Worm (Caenorhabditis elegans): ENCODE results near the gene R04B5.7.

Gene R04B5.7

ce11 chrV:10054872-10055271 is 35.5 kb downstream of the R04B5.7 start, which contains the start of gene yif-1:
Gene yif-1 (minus strand): TSS chrV:10054913.
- TF ChIP-seq zag-1 (tag; optimal IDR thresholded peaks at IDR 0.05) (no peak), sma-9 (GFP tag; optimal IDR thresholded peaks at IDR 0.05) (no peak), sma-9 (tag; optimal IDR thresholded peaks at IDR 0.05) (no peak), ztf-1 (GFP tag; conservative IDR thresholded peaks at IDR 0.05) (no peak), lsy-2 (tag; optimal IDR thresholded peaks at IDR 0.05) (peak; percentile 14 to 90), nhr-12 (tag; optimal IDR thresholded peaks at IDR 0.05) (no peak), C34F6.9 (tag; optimal IDR thresholded peaks at IDR 0.05) (peak; percentile 47), mbf-1 (tag; optimal IDR thresholded peaks at IDR 0.05) (no peak), unc-55 (GFP tag; optimal IDR thresholded peaks at IDR 0.05) (peak; percentile 24), nhr-21 (tag; optimal IDR thresholded peaks at IDR 0.05) (no peak), elt-3 (tag; optimal IDR thresholded peaks at IDR 0.05) (no peak)

- no peak for TF ChIP-seq lin-13 (GFP tag; optimal IDR thresholded peaks at IDR 0.05)
- TF ChIP-seq lin-11 (tag; optimal IDR thresholded peaks at IDR 0.05) = no peak
- TF ChIP-seq mbf-1 (tag; optimal IDR thresholded peaks at IDR 0.05) = no peak
- TF ChIP-seq gmeb-1 (tag; optimal IDR thresholded peaks at IDR 0.05) = no peak
- TF ChIP-seq nhr-23 (tag; optimal IDR thresholded peaks at IDR 0.05) = no peak
- TF ChIP-seq crh-2 (tag; optimal IDR thresholded peaks at IDR 0.05) = no peak
- no peak for TF ChIP-seq fos-1 (tag; optimal IDR thresholded peaks at IDR 0.05)
- TF ChIP-seq C34F6.9 (tag; optimal IDR thresholded peaks at IDR 0.05) = no peak
These were observed 38.5 kb downstream of the R04B5.7 start, which contains the start of gene str-118 for ce11 chrV:10051855-10052254. Gene str-118 (plus strand): TSS chrV:10052155.

- TF ChIP-seq nhr-237 (tag; optimal IDR thresholded peaks at IDR 0.05) = no peak
- TF ChIP-seq F13H6.1 (tag; optimal IDR thresholded peaks at IDR 0.05) = no peak
- no peak for TF ChIP-seq sma-9 (GFP tag; optimal IDR thresholded peaks at IDR 0.05)
- no peak for TF ChIP-seq sma-9 (tag; optimal IDR thresholded peaks at IDR 0.05)
- TF ChIP-seq unc-55 (GFP tag; optimal IDR thresholded peaks at IDR 0.05) = no peak
- TF ChIP-seq nhr-10 (tag; optimal IDR thresholded peaks at IDR 0.05) = no peak
- no peak for TF ChIP-seq unc-39 (tag; optimal IDR thresholded peaks at IDR 0.05)
- TF ChIP-seq elt-1 (tag; optimal IDR thresholded peaks at IDR 0.05) = no peak
- TF ChIP-seq Y55F3AM.14 (GFP tag; optimal IDR thresholded peaks at IDR 0.05) = no peak
- TF ChIP-seq unc-62 (GFP tag; optimal IDR thresholded peaks at IDR 0.05) = no peak
- no peak for TF ChIP-seq ceh-16 (tag; optimal IDR thresholded peaks at IDR 0.05)
- no peak for TF ChIP-seq peb-1 (tag; optimal IDR thresholded peaks at IDR 0.05)
- TF ChIP-seq sma-3 (GFP tag; optimal IDR thresholded peaks at IDR 0.05) = no peak
- no peak for TF ChIP-seq ZK546.5 (tag; optimal IDR thresholded peaks at IDR 0.05)
- TF ChIP-seq ama-1 (optimal IDR thresholded peaks at IDR 0.05) = no peak
- TF ChIP-seq ztf-1 (GFP tag; conservative IDR thresholded peaks at IDR 0.05) = no peak
- TF ChIP-seq sem-4 (tag; optimal IDR thresholded peaks at IDR 0.05) = no peak
- TF ChIP-seq nhr-77 (tag; optimal IDR thresholded peaks at IDR 0.05) = no peak
- TF ChIP-seq elt-3 (tag; optimal IDR thresholded peaks at IDR 0.05) = no peak
- no peak for TF ChIP-seq nhr-23 (tag; optimal IDR thresholded peaks at IDR 0.05)
These were observed 43.2 kb downstream of the R04B5.7 start for ce11 chrV:10047189-10047588.

ce11 chrV:10046503-10046902 is 43.9 kb downstream of the R04B5.7 start:
- peak; percentile 38 for TF ChIP-seq blmp-1 (tag; optimal IDR thresholded peaks at IDR 0.05; ENCODE audit: insufficient read depth)
- TF ChIP-seq nhr-77 (tag; optimal IDR thresholded peaks at IDR 0.05) = no peak
- TF ChIP-seq sma-9 (GFP tag; optimal IDR thresholded peaks at IDR 0.05) = peak; percentile 12
- TF ChIP-seq sma-9 (tag; optimal IDR thresholded peaks at IDR 0.05) = no peak
- TF ChIP-seq elt-1 (tag; optimal IDR thresholded peaks at IDR 0.05) = no peak
- TF ChIP-seq nhr-237 (tag; optimal IDR thresholded peaks at IDR 0.05) = no peak
- no peak for TF ChIP-seq snpc-4 (tag; optimal IDR thresholded peaks at IDR 0.05)
- no peak for TF ChIP-seq lin-11 (tag; optimal IDR thresholded peaks at IDR 0.05)
- TF ChIP-seq lin-39 (tag; optimal IDR thresholded peaks at IDR 0.05) = no peak
- TF ChIP-seq F13H6.1 (tag; optimal IDR thresholded peaks at IDR 0.05) = no peak
- TF ChIP-seq ceh-82 (tag; optimal IDR thresholded peaks at IDR 0.05) = no peak
- TF ChIP-seq nhr-23 (tag; optimal IDR thresholded peaks at IDR 0.05) = no peak
- TF ChIP-seq nhr-21 (tag; optimal IDR thresholded peaks at IDR 0.05) = no peak
- no peak for TF ChIP-seq ztf-1 (GFP tag; conservative IDR thresholded peaks at IDR 0.05)
- TF ChIP-seq unc-62 (GFP tag; optimal IDR thresholded peaks at IDR 0.05) = no peak
- peak; percentile 81 for TF ChIP-seq crh-2 (tag; optimal IDR thresholded peaks at IDR 0.05)
- no peak for TF ChIP-seq gmeb-1 (tag; optimal IDR thresholded peaks at IDR 0.05)
- TF ChIP-seq fos-1 (tag; optimal IDR thresholded peaks at IDR 0.05) = no peak
- no peak for TF ChIP-seq unc-55 (GFP tag; optimal IDR thresholded peaks at IDR 0.05)
- TF ChIP-seq unc-39 (tag; optimal IDR thresholded peaks at IDR 0.05) = no peak
- TF ChIP-seq nhr-11 (tag; optimal IDR thresholded peaks at IDR 0.05) = no peak
- TF ChIP-seq ztf-11 (tag; optimal IDR thresholded peaks at IDR 0.05) = no peak
- TF ChIP-seq Y55F3AM.14 (GFP tag; optimal IDR thresholded peaks at IDR 0.05) = no peak
- no peak for TF ChIP-seq peb-1 (tag; optimal IDR thresholded peaks at IDR 0.05)
- peak; percentile 42 for TF ChIP-seq ama-1 (optimal IDR thresholded peaks at IDR 0.05)
- no peak for TF ChIP-seq skn-1 (tag; optimal IDR thresholded peaks at IDR 0.05)
- no peak for TF ChIP-seq elt-3 (tag; optimal IDR thresholded peaks at IDR 0.05)
- peak; percentile 67 for TF ChIP-seq nhr-25 (tag; optimal IDR thresholded peaks at IDR 0.05)
- peak; percentile 3 for TF ChIP-seq sma-3 (GFP tag; optimal IDR thresholded peaks at IDR 0.05)
- no peak for TF ChIP-seq nhr-12 (tag; optimal IDR thresholded peaks at IDR 0.05)
- TF ChIP-seq R02D3.7 (tag; optimal IDR thresholded peaks at IDR 0.05) = no peak
